Worm (Caenorhabditis elegans) whole organism, L3 larva: ENCODE results near the gene M151.7.

ENCODE experiments used
- R02D3.7 ChIP-seq: fragments of 150-350 bp; optimal IDR thresholded peaks from 2 replicates; lab custom pipeline; 2014; ENCODE audit warnings: missing biosample characterization, missing genetic modification characterization
- ZK546.5 ChIP-seq: sonication (generic microtip); optimal IDR thresholded peaks from 2 replicates; lab custom pipeline; 2017; ENCODE audit warnings: missing biosample characterization, missing genetic modification characterization
- aly-2 ChIP-seq: fragments of 150-350 bp; optimal IDR thresholded peaks from 2 replicates; lab custom pipeline; 2014; ENCODE audit warnings: missing biosample characterization, missing genetic modification characterization
- ama-1 ChIP-seq: fragments of 150-350 bp; optimal IDR thresholded peaks from 2 replicates; lab custom pipeline; 2018
- egl-27 ChIP-seq: sonication (generic microtip); optimal IDR thresholded peaks from 4 replicates; lab custom pipeline; 2017; ENCODE audit warnings: missing biosample characterization, missing genetic modification reagents, missing genetic modification characterization
- egl-5 ChIP-seq: fragments of 150-350 bp; optimal IDR thresholded peaks from 2 replicates; lab custom pipeline; 2017; ENCODE audit warnings: missing biosample characterization, missing genetic modification reagents, missing genetic modification characterization, inconsistent platforms
- nhr-11 ChIP-seq: fragments of 150-350 bp; optimal IDR thresholded peaks from 2 replicates; lab custom pipeline; 2014; ENCODE audit warnings: missing biosample characterization, missing genetic modification characterization
- nhr-25 ChIP-seq: sonication (generic microtip); optimal IDR thresholded peaks from 2 replicates; lab custom pipeline; 2017; ENCODE audit warnings: missing biosample characterization, missing genetic modification characterization
- nhr-28 ChIP-seq: fragments of 150-350 bp; optimal IDR thresholded peaks from 2 replicates; lab custom pipeline; 2014; ENCODE audit warnings: missing biosample characterization, missing genetic modification characterization
- pha-4 ChIP-seq: fragments of 150-350 bp; optimal IDR thresholded peaks from 2 replicates; lab custom pipeline; 2014; ENCODE audit warnings: missing biosample characterization, missing genetic modification reagents, missing genetic modification characterization
- pqm-1 ChIP-seq: fragments of 150-350 bp; optimal IDR thresholded peaks from 2 replicates; lab custom pipeline; 2017; ENCODE audit warnings: missing biosample characterization, missing genetic modification characterization, inconsistent platforms
- unc-62 ChIP-seq: fragments of 150-350 bp; sonication (generic microtip); optimal IDR thresholded peaks from 4 replicates; lab custom pipeline; 2014; ENCODE audit warnings: missing biosample characterization, missing genetic modification reagents, missing genetic modification characterization
- ztf-4 ChIP-seq: fragments of 150-350 bp; optimal IDR thresholded peaks from 2 replicates; lab custom pipeline; 2014; ENCODE audit warnings: missing biosample characterization, missing genetic modification characterization

DNA sequence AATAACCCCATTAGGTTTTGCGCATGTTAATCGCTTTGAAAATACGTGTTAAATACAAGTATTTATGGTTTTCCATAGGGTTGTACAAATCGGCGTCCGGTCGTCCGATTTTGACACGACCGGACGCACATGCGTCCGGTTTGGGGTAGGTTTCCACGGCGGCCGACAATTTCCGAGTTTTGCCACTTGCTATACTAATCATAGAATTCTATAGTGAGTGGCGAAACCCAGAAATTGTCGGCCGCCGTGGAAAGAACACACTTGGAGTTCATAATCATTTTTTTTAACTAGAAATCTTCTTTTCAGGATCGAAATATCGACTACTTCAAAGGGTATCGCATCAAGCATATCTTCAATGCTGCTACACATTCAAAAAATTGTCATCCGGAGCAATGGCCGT, 12.7 kb downstream of the M151.7 start:
- TF ChIP-seq R02D3.7 (tag; lab: Kevin White, UChicago) (no peak), nhr-11 (no peak), nhr-28 (no peak), ztf-4 (tag; lab: Kevin White, UChicago) (no peak), egl-27 (tag; lab: Kevin White, UChicago) (no peak), ZK546.5 (tag; lab: Kevin White, UChicago) (no peak), unc-62 (no peak), egl-5 (tag; lab: Kevin White, UChicago) (no peak), pqm-1 (tag; lab: Kevin White, UChicago) (no peak), ama-1 (no peak), pha-4 (no peak), nhr-25 (tag; lab: Kevin White, UChicago) (no peak), aly-2 (no peak)
